Worm (Caenorhabditis elegans): ENCODE data around the gene lat-1.

Gene lat-1

DNA sequence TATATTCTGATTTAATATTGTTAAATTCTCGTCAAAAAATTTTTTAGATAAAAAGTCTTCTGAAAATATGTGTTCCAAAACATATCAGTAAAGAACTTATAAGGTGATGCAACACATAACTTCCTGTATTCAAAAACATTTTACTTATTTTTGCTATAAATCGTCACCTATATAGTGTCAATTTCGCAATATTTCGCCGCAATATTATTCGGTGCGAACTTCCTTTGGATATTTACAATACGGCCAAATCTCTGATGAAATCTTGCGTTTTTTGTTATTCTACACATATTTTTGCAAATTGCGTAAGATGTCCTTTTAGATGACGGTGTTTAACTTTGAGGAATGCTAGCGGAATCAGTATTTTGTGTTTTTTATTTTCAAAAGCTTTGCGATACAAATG lies 24.8 kb downstream of the lat-1 start:
- TF ChIP-seq egl-43 (GFP tag; IDR thresholded peaks at IDR 0.05) (no peak), nhr-48 (tag; optimal IDR thresholded peaks at IDR 0.05) (no peak), madf-5 (GFP tag; IDR thresholded peaks at IDR 0.05) (no peak), hlh-11 (tag; optimal IDR thresholded peaks at IDR 0.05) (no peak), unc-39 (tag; optimal IDR thresholded peaks at IDR 0.05) (no peak), aha-1 (tag) (peak; percentile 89), nhr-28 (tag; optimal IDR thresholded peaks at IDR 0.05) (no peak)

DNA sequence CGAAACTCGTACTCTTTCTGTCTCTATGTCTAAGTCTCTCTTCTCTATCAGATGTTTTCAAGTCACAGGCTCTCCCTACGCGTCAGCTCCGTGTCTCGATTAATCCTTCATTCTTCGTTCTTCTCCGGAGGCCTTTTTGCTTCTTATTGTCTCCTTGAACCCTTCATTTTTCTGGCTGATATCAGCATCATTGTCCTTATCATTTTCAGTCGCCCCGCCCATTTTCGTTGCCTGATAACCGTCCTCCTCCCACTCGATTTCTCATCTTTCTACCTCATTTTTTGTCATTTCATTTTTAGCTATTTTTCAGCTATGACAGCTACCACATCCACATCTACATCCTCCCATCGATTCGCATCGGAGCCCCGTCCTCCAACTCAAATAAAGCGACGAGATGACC lies 25.5 kb downstream of the lat-1 start, which contains the start of gene B0457.6:
Gene B0457.6, plus strand, starts transcription at position 284 of the 400 bp plus-strand sequence.
- TF ChIP-seq dmd-6 (GFP tag; IDR thresholded peaks at IDR 0.05) = peak; percentile 47; the same call in 1 of the 2 replicates
- TF ChIP-seq nhr-41 (GFP tag; IDR thresholded peaks at IDR 0.05) = 0 out of 2 replicates have a peak, but pooled peaks have one; percentile 15
- peak; percentile 45 for TF ChIP-seq nhr-28 (tag; optimal IDR thresholded peaks at IDR 0.05)
- peak in 1 of 2 experiments; percentile 37 for TF ChIP-seq lsy-2 (tag; optimal IDR thresholded peaks at IDR 0.05)
- no peak for TF ChIP-seq nhr-48 (tag; optimal IDR thresholded peaks at IDR 0.05)
- TF ChIP-seq aha-1 (tag) = no peak
- TF ChIP-seq pqm-1 (tag; optimal IDR thresholded peaks at IDR 0.05) = peak; percentile 90
- TF ChIP-seq hlh-11 (tag; optimal IDR thresholded peaks at IDR 0.05) = peak; percentile 48
- TF ChIP-seq hmg-1.1 (GFP tag; IDR thresholded peaks at IDR 0.05) = peak; percentile 54; the same call in 1 of the 2 replicates
- peak; percentile 9 for TF ChIP-seq hlh-30 (tag; optimal IDR thresholded peaks at IDR 0.05; ENCODE audit: insufficient read depth)
- TF ChIP-seq cey-2 (tag; optimal IDR thresholded peaks at IDR 0.05; ENCODE audit: borderline replicate concordance, insufficient read depth) = no peak

DNA sequence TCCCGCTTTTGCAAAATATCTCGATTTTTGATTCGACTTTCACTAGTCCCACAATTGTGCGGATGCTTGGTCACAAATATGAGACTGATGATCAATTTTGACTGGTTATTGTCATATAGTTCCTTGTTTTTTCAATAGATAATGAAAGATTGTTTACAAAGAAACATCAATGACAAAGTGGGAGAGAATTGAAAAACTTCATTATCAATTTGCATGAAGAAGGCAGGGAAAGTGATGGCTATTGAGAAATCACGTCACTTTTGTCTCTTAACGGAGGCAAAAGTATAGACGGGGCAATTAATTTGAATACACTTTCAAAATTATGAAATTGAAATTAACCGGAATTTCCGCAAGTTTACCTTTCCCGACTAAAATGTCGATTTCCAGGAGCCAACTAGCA lies 26.5 kb downstream of the lat-1 start:
- TF ChIP-seq zag-1 (tag; optimal IDR thresholded peaks at IDR 0.05) (no peak), daf-12 (tag; optimal IDR thresholded peaks at IDR 0.05) (no peak), dmd-6 (GFP tag; IDR thresholded peaks at IDR 0.05) (peak; percentile 46; the same call in 1 of the 2 replicates), saeg-2 (GFP tag; IDR thresholded peaks at IDR 0.05) (no peak), pqm-1 (tag; optimal IDR thresholded peaks at IDR 0.05) (peak; percentile 64), nhr-102 (tag; optimal IDR thresholded peaks at IDR 0.05) (no peak), ZK337.2 (GFP tag; IDR thresholded peaks at IDR 0.05) (no peak), F49E8.2 (tag; optimal IDR thresholded peaks at IDR 0.05; ENCODE audit: borderline replicate concordance) (no peak), snpc-1.2 (GFP tag; IDR thresholded peaks at IDR 0.05) (no peak), Y5F2A.4 (GFP tag; optimal IDR thresholded peaks at IDR 0.05) (no peak), ctbp-1 (GFP tag; IDR thresholded peaks at IDR 0.05) (no peak), daf-16 (GFP tag; optimal IDR thresholded peaks at IDR 0.05) (no peak), daf-16 (tag; optimal IDR thresholded peaks at IDR 0.05) (peak; percentile 76), duxl-1 (tag; optimal IDR thresholded peaks at IDR 0.05; ENCODE audit: poor library complexity) (no peak), nhr-77 (tag; optimal IDR thresholded peaks at IDR 0.05) (no peak), nhr-28 (tag; optimal IDR thresholded peaks at IDR 0.05) (peak; percentile 32), zfp-2 (tag; optimal IDR thresholded peaks at IDR 0.05) (no peak), madf-5 (GFP tag; IDR thresholded peaks at IDR 0.05) (no peak), mdt-29 (GFP tag; IDR thresholded peaks at IDR 0.05) (no peak), hmg-1.1 (GFP tag; IDR thresholded peaks at IDR 0.05) (no peak), hlh-11 (tag; optimal IDR thresholded peaks at IDR 0.05) (peak; percentile 16)

DNA sequence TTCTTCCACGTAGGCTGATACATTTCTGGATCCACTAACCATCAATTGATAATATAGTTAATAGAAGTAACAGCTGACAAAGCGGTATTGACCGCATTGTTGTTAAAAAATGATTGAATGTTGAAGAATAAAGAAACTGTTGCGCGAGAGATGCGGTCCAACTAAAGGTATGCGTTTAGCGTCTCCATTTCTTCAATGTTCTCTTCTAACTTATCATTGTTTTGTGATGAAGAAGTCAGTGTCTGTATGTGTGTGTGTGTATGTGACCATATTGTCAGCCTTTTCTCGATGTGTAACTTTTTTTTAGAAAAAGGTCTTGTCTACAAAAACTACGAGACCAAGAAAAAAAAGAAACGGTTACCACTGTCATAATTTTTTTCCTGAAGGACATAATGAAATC lies 29.8 kb downstream of the lat-1 start, which contains the start of gene B0457.2:
Gene B0457.2, minus strand, starts transcription at position 101 of the 400 bp plus-strand sequence.
- no peak for TF ChIP-seq nhr-76 (tag; optimal IDR thresholded peaks at IDR 0.05)
- TF ChIP-seq set-16 (GFP tag; IDR thresholded peaks at IDR 0.05) = no peak
- no peak for TF ChIP-seq madf-5 (GFP tag; IDR thresholded peaks at IDR 0.05)
- TF ChIP-seq dmd-8 (GFP tag; IDR thresholded peaks at IDR 0.05) = no peak
- TF ChIP-seq aha-1 (tag) = peak; percentile 19
- no peak for TF ChIP-seq ceh-82 (tag; optimal IDR thresholded peaks at IDR 0.05)
- TF ChIP-seq lin-29 (GFP tag; IDR thresholded peaks at IDR 0.05) = no peak
- no peak for TF ChIP-seq mdl-1 (tag; optimal IDR thresholded peaks at IDR 0.05)
- no peak for TF ChIP-seq duxl-1 (tag; optimal IDR thresholded peaks at IDR 0.05; ENCODE audit: poor library complexity)
- no peak for TF ChIP-seq ztf-11 (tag; optimal IDR thresholded peaks at IDR 0.05)
- TF ChIP-seq nhr-28 (tag; optimal IDR thresholded peaks at IDR 0.05) = peak; percentile 63
- no peak for TF ChIP-seq daf-19 (GFP tag; conservative IDR thresholded peaks at IDR 0.05)
- no peak for TF ChIP-seq dmd-9 (GFP tag; IDR thresholded peaks at IDR 0.05)
- peak; percentile 37 for TF ChIP-seq dve-1 (tag; optimal IDR thresholded peaks at IDR 0.05; ENCODE audit: insufficient read depth)
- TF ChIP-seq lin-13 (GFP tag; optimal IDR thresholded peaks at IDR 0.05) = no peak
- no peak for TF ChIP-seq zfp-3 (GFP tag; conservative IDR thresholded peaks at IDR 0.05)
- no peak for TF ChIP-seq vab-7 (GFP tag; IDR thresholded peaks at IDR 0.05)
